Fruit fly (Drosophila melanogaster) whole organism, wandering third instar larva: ENCODE data around the gene 5-HT2A.

ENCODE experiments used
- Abd-B ChIP-seq: fragments of >200 bp; optimal IDR thresholded peaks from 2 replicates; lab custom pipeline; 2017; ENCODE audit warnings: missing biosample characterization, missing genetic modification characterization
- CG32264 ChIP-seq: fragments of 200-800 bp; sonication (Bioruptor generic); optimal IDR thresholded peaks from 2 replicates; lab custom pipeline; 2016; ENCODE audit warnings: missing biosample characterization, missing genetic modification characterization
- CG9705 ChIP-seq: fragments of 200-800 bp; sonication (Bioruptor generic); optimal IDR thresholded peaks from 2 replicates; lab custom pipeline; 2018; ENCODE audit warnings: missing biosample characterization, mild to moderate bottlenecking, missing genetic modification characterization
- Dfd ChIP-seq: fragments of >200 bp; optimal IDR thresholded peaks from 2 replicates; lab custom pipeline; 2017; ENCODE audit warnings: missing biosample characterization, missing genetic modification characterization
- Dif ChIP-seq: fragments of 200-275, 200-300 bp; sonication (Bioruptor generic); optimal IDR thresholded peaks from 2 replicates; lab custom pipeline; 2018; ENCODE audit warnings: missing biosample characterization, missing genetic modification characterization; ENCODE audit not compliant: partially characterized antibody
- GATAd ChIP-seq: sonication (Bioruptor generic); optimal IDR thresholded peaks from 2 replicates; lab custom pipeline; 2016; ENCODE audit warnings: missing biosample characterization, missing genetic modification characterization
- HLH106 ChIP-seq: fragments of 200-800 bp; optimal IDR thresholded peaks from 3 replicates; lab custom pipeline; 2019; ENCODE audit warnings: missing biosample characterization, mild to moderate bottlenecking, missing genetic modification characterization, moderate library complexity
- Hnf4 ChIP-seq: fragments of 200-800 bp; sonication (Bioruptor generic); optimal IDR thresholded peaks from 2 replicates; lab custom pipeline; 2016; ENCODE audit warnings: missing biosample characterization, mild to moderate bottlenecking, missing genetic modification characterization
- Hr78 ChIP-seq: fragments of >200 bp; optimal IDR thresholded peaks from 2 replicates; lab custom pipeline; 2017; ENCODE audit warnings: missing biosample characterization, missing genetic modification characterization
- Hr83 ChIP-seq: fragments of 200-300 bp; sonication (Bioruptor generic); optimal IDR thresholded peaks from 2 replicates; lab custom pipeline; 2016; ENCODE audit warnings: missing biosample characterization, mild to moderate bottlenecking, missing genetic modification characterization, moderate library complexity; ENCODE audit not compliant: poor library complexity, severe bottlenecking
- Jra ChIP-seq: sonication (Bioruptor generic); optimal IDR thresholded peaks from 2 replicates; lab custom pipeline; 2016; ENCODE audit warnings: missing biosample characterization, missing genetic modification characterization
- Mio ChIP-seq: sonication (Bioruptor generic); optimal IDR thresholded peaks from 2 replicates; lab custom pipeline; 2016; ENCODE audit warnings: missing biosample characterization, missing genetic modification characterization
- Myc ChIP-seq: fragments of >200 bp; optimal IDR thresholded peaks from 2 replicates; lab custom pipeline; 2017
- N ChIP-seq: fragments of >200 bp; optimal IDR thresholded peaks from 2 replicates; lab custom pipeline; 2018; ENCODE audit warnings: missing biosample characterization, missing external identifiers, missing genetic modification characterization
- OdsH ChIP-seq: fragments of 200-800 bp; sonication (Bioruptor generic); optimal IDR thresholded peaks from 2 replicates; lab custom pipeline; 2016; ENCODE audit warnings: missing biosample characterization, mild to moderate bottlenecking, missing genetic modification characterization
- Rel ChIP-seq, 2 experiments: fragments of 200-800 bp; sonication (Bioruptor generic) in 1 of 2; optimal IDR thresholded peaks; 2 replicates in 1 of 2; 3 replicates in 1 of 2; lab custom pipeline; 2016 to 2019; ENCODE audit warnings: mild to moderate bottlenecking in 2 of 2, missing biosample characterization in 2 of 2, missing genetic modification characterization in 2 of 2, moderate library complexity in 1 of 2
- Sp1 ChIP-seq: fragments of 200-800 bp; sonication (Bioruptor generic); optimal IDR thresholded peaks from 3 replicates; lab custom pipeline; 2019; ENCODE audit warnings: missing biosample characterization, mild to moderate bottlenecking, missing genetic modification characterization, moderate library complexity
- Vsx2 ChIP-seq: fragments of 200-300, 225-300 bp; sonication (Bioruptor generic); optimal IDR thresholded peaks from 2 replicates; lab custom pipeline; 2018; ENCODE audit warnings: missing biosample characterization, missing genetic modification characterization; ENCODE audit not compliant: partially characterized antibody
- br ChIP-seq: fragments of 200-800 bp; sonication (Bioruptor generic); optimal IDR thresholded peaks from 2 replicates; lab custom pipeline; 2016; ENCODE audit warnings: missing biosample characterization, missing genetic modification characterization
- brk ChIP-seq: fragments of 200-800 bp; sonication (Bioruptor generic); optimal IDR thresholded peaks from 2 replicates; lab custom pipeline; 2016; ENCODE audit warnings: missing biosample characterization, mild to moderate bottlenecking, missing genetic modification characterization
- dl ChIP-seq, 2 experiments: fragments of 175-275, 200-275 bp in 1 of 2; fragments of 200-275 bp in 1 of 2; sonication (Bioruptor generic); optimal IDR thresholded peaks; lab custom pipeline; 2018; ENCODE audit warnings: mild to moderate bottlenecking in 2 of 2, missing biosample characterization in 2 of 2, missing genetic modification characterization in 2 of 2, moderate library complexity in 2 of 2; ENCODE audit not compliant: partially characterized antibody in 2 of 2, insufficient read depth in 1 of 2
- dmrt93B ChIP-seq: fragments of 200-800 bp; sonication (Bioruptor generic); optimal IDR thresholded peaks from 2 replicates; lab custom pipeline; 2018; ENCODE audit warnings: missing biosample characterization, mild to moderate bottlenecking, missing genetic modification characterization
- dsf ChIP-seq: sonication (Bioruptor generic); optimal IDR thresholded peaks from 2 replicates; lab custom pipeline; 2016; ENCODE audit warnings: missing biosample characterization, missing genetic modification characterization, borderline replicate concordance
- ey ChIP-seq: fragments of 200-800 bp; sonication (Bioruptor generic); optimal IDR thresholded peaks from 2 replicates; lab custom pipeline; 2016; ENCODE audit warnings: missing biosample characterization, missing genetic modification characterization
- foxo ChIP-seq, 2 experiments: fragments of 200-800 bp; sonication (Bioruptor generic); optimal IDR thresholded peaks; 2 replicates in 1 of 2; 3 replicates in 1 of 2; lab custom pipeline; 2016 to 2017; ENCODE audit warnings: missing biosample characterization in 2 of 2, missing genetic modification characterization in 2 of 2
- fru ChIP-seq: fragments of 200-800 bp; sonication (Bioruptor generic); optimal IDR thresholded peaks from 3 replicates; lab custom pipeline; 2016; ENCODE audit warnings: missing biosample characterization, mild to moderate bottlenecking, missing genetic modification characterization
- h ChIP-seq: fragments of 200-800 bp; sonication (Bioruptor generic); optimal IDR thresholded peaks from 3 replicates; lab custom pipeline; 2016; ENCODE audit warnings: missing biosample characterization, mild to moderate bottlenecking, missing genetic modification characterization
- jim ChIP-seq: fragments of 175-275, 200-325 bp; sonication (Bioruptor generic); optimal IDR thresholded peaks from 2 replicates; lab custom pipeline; 2016; ENCODE audit warnings: missing biosample characterization, mild to moderate bottlenecking, missing genetic modification characterization
- lola ChIP-seq: fragments of >200 bp; optimal IDR thresholded peaks from 2 replicates; lab custom pipeline; 2017; ENCODE audit warnings: missing biosample characterization, missing genetic modification characterization
- pan ChIP-seq: fragments of >200 bp; optimal IDR thresholded peaks from 2 replicates; lab custom pipeline; 2017
- psq ChIP-seq: fragments of 200-800 bp; sonication (Bioruptor generic); optimal IDR thresholded peaks from 3 replicates; lab custom pipeline; 2017; ENCODE audit warnings: missing biosample characterization, mild to moderate bottlenecking, missing genetic modification characterization, moderate library complexity
- rgr ChIP-seq: fragments of 200-800 bp; sonication (Bioruptor generic); optimal IDR thresholded peaks from 3 replicates; lab custom pipeline; 2016; ENCODE audit warnings: missing biosample characterization, mild to moderate bottlenecking, missing genetic modification characterization
- sage ChIP-seq: fragments of 200-800 bp; sonication (Bioruptor generic); optimal IDR thresholded peaks from 2 replicates; lab custom pipeline; 2016; ENCODE audit warnings: missing biosample characterization, mild to moderate bottlenecking, missing genetic modification characterization
- sv ChIP-seq: fragments of 200-800 bp; sonication (Bioruptor generic); optimal IDR thresholded peaks from 3 replicates; lab custom pipeline; 2016; ENCODE audit warnings: missing biosample characterization, missing genetic modification characterization
- tai ChIP-seq: sonication (Bioruptor generic); optimal IDR thresholded peaks from 2 replicates; lab custom pipeline; 2016; ENCODE audit warnings: missing biosample characterization, missing genetic modification characterization
- usp ChIP-seq: fragments of >200 bp; optimal IDR thresholded peaks from 2 replicates; lab custom pipeline; 2017; ENCODE audit warnings: missing biosample characterization, missing genetic modification characterization
- woc ChIP-seq: sonication (Bioruptor generic); optimal IDR thresholded peaks from 2 replicates; lab custom pipeline; 2016; ENCODE audit warnings: missing biosample characterization, mild to moderate bottlenecking, missing genetic modification characterization

5-HT2A gene

DNA sequence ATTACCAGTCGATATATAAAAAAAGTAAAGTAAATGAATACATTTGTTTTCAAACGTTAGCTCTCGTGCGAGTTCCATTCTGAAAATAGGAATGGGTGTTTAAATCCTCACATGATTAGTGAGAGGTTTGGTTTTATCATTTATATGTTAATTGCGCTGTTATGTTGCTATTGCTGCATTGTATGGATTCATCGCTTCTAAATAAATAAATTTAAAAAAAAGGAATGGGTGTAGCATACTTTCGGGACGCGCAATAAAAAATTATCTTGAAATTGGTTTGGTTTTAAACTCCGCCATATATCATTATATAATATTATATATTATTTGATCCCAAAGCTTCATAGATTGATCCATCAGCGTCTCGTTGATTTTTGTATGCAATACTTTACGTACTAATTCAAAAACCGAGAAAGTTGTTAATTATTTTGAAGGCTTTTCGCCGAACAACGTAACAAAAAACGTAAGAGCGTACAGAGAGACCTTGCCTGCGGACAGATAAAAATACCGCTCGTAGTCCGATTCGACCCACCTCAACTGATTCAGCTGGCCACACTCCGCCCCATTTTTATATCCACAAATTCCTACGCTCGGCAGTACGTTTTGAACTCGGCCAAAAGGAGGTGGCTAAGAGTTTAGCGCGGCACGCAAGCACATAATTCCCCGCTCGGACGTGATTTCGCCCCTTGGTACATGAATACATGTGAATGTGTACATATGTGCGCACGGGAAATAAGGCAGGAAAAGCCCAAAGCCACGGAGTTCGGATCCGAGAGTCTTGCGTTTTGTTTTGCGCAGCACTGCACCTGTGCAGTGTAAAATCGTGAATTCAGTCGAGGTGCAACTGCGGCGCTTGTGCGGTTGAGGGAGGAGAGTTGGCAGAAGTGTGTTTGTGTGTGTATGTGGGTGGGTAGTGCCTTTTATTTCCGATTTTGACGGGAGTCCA, 46.6 kb downstream of the 5-HT2A start, which contains the start of gene smash:
Gene smash, plus strand, starts transcription at position 589 of the 943 bp plus-strand sequence.
- TF ChIP-seq fru (GFP tag; lab: Kevin White, UChicago) (no peak), dmrt93B (GFP tag; lab: Kevin White, UChicago) (no peak), Dfd (GFP tag; lab: Kevin White, UChicago) (no peak), foxo (GFP tag; optimal IDR thresholded peaks at IDR 0.05; lab: Kevin White, UChicago) (peak in 1 of 2 experiments; percentile 54), dl (GFP tag; optimal IDR thresholded peaks at IDR 0.05; lab: Kevin White, UChicago; ENCODE audit: insufficient read depth in 1 of 2, partially characterized antibody in 2 of 2) (peak in 1 of 2 experiments; percentile 34), Rel (GFP tag; optimal IDR thresholded peaks at IDR 0.05; lab: Kevin White, UChicago) (no peak), Rel (tag; optimal IDR thresholded peaks at IDR 0.05; lab: Kevin White, UChicago) (peak; percentile 89), brk (GFP tag; lab: Kevin White, UChicago) (peak; percentile 31), OdsH (GFP tag; lab: Kevin White, UChicago) (peak; percentile 52), N (GFP tag; lab: Kevin White, UChicago) (peak; percentile 31), sv (GFP tag; lab: Kevin White, UChicago) (peak; percentile 28), tai (GFP tag; lab: Kevin White, UChicago) (no peak), psq (peak; percentile 47), CG9705 (no peak), Vsx2 (GFP tag; lab: Kevin White, UChicago) (peak; percentile 75), GATAd (GFP tag; lab: Kevin White, UChicago) (no peak), usp (no peak), pan (lab: Kevin White, UChicago) (no peak), sage (peak; percentile 4), br (GFP tag; lab: Kevin White, UChicago) (peak; percentile 51), Mio (GFP tag; lab: Kevin White, UChicago) (peak; percentile 26), Dif (GFP tag; lab: Kevin White, UChicago) (peak; percentile 76), Myc (lab: Kevin White, UChicago) (peak; percentile 41), CG32264 (GFP tag; lab: Kevin White, UChicago) (no peak), rgr (GFP tag; lab: Kevin White, UChicago) (peak; percentile 71), woc (no peak), Jra (peak; percentile 56), Hnf4 (GFP tag; lab: Kevin White, UChicago) (peak; percentile 37), jim (peak; percentile 80), ey (peak; percentile 38), Hr83 (GFP tag; lab: Kevin White, UChicago) (peak; percentile 78), HLH106 (tag; lab: Kevin White, UChicago) (peak; percentile 8), h (peak; percentile 56), Sp1 (peak; percentile 53), dsf (GFP tag; lab: Kevin White, UChicago) (no peak)

DNA sequence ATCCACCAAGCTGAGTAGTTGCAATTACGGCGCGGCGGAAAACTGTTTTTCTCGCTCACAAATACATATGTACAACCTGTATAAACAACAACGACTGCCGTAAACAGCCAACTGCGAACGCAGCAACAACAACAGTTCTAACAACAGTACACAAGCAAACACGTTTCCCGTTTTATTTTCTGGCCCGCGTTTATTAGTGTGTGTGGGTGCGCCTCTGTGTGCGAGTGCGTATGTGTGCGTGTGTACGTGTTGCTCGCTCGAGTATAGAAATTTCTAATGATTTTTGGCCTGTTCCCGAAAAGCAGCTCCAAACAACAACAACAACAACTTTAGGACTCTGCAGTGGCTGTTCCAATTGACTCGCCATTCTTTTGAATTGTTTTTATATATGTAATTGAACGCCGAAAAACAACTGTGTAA, 47.3 kb downstream of the 5-HT2A start:
- TF ChIP-seq CG9705 (no peak), Abd-B (GFP tag; lab: Kevin White, UChicago) (no peak), HLH106 (tag; lab: Kevin White, UChicago) (no peak), Sp1 (no peak)

DNA sequence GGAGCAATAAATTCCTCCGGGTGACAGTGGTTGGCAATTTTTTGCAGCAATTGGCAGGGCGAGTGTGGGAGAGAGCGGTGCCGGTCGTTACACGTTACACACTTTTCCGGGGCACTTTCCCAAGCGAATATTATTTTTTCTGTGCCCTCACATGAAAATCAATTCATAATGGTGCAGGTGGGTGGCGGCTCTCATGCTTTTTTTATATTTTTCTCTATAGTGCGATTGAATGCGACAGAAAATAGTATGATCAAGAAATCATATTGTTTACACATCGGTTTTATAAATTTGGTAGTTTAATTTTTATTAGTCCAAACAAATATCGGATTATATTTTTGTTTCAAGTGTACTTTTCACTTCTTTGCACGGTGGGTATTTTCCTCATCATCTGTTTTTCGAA, 49.0 kb downstream of the 5-HT2A start:
- TF ChIP-seq foxo (GFP tag; optimal IDR thresholded peaks at IDR 0.05; lab: Kevin White, UChicago): no peak
- TF ChIP-seq pan (lab: Kevin White, UChicago): no peak
- no peak for TF ChIP-seq jim
- TF ChIP-seq Mio (GFP tag; lab: Kevin White, UChicago): no peak
- no peak for TF ChIP-seq tai (GFP tag; lab: Kevin White, UChicago)
- TF ChIP-seq Hr78 (GFP tag; lab: Kevin White, UChicago): no peak
- no peak for TF ChIP-seq h
- no peak for TF ChIP-seq dl (GFP tag; optimal IDR thresholded peaks at IDR 0.05; lab: Kevin White, UChicago; ENCODE audit: insufficient read depth in 1 of 2, partially characterized antibody in 2 of 2)
- no peak for TF ChIP-seq OdsH (GFP tag; lab: Kevin White, UChicago)
- no peak for TF ChIP-seq lola (GFP tag; lab: Kevin White, UChicago)
- TF ChIP-seq HLH106 (tag; lab: Kevin White, UChicago): no peak
- no peak for TF ChIP-seq sv (GFP tag; lab: Kevin White, UChicago)
- TF ChIP-seq brk (GFP tag; lab: Kevin White, UChicago): no peak
